Fruit fly (Drosophila melanogaster) whole organism, pupa: Measurements from ENCODE around the gene CREG.

Source experiments
- CG10348 ChIP-seq: fragments of 200-800 bp; sonication (Bioruptor generic); IDR thresholded peaks from 2 replicates; pipeline ENCODE4 v1.3.6; 2022; ENCODE audit warnings: missing biosample characterization, missing genetic modification characterization
- CG13204 ChIP-seq: fragments of 200-800 bp; sonication (Bioruptor generic); optimal IDR thresholded peaks from 2 replicates; lab custom pipeline; 2018; ENCODE audit warnings: missing biosample characterization, mild to moderate bottlenecking, missing genetic modification characterization, moderate library complexity
- CG14655 ChIP-seq: fragments of 200-800 bp; sonication (Bioruptor generic); optimal IDR thresholded peaks from 3 replicates; lab custom pipeline; 2017; ENCODE audit warnings: mild to moderate bottlenecking, missing biosample characterization, missing genetic modification reagents, missing genetic modification characterization
- CG15710 ChIP-seq: fragments of 200-800 bp; sonication (Bioruptor generic); optimal IDR thresholded peaks from 2 replicates; lab custom pipeline; 2018; ENCODE audit warnings: missing biosample characterization, mild to moderate bottlenecking, missing genetic modification characterization, moderate library complexity
- CG17806 ChIP-seq: fragments of 200-800 bp; sonication (Bioruptor generic); optimal IDR thresholded peaks from 2 replicates; lab custom pipeline; 2018; ENCODE audit warnings: missing biosample characterization, mild to moderate bottlenecking, missing genetic modification characterization, moderate library complexity
- CG32121 ChIP-seq: fragments of 200-800 bp; sonication (Bioruptor generic); IDR thresholded peaks from 2 replicates; pipeline ENCODE4 v1.3.6; 2022; ENCODE audit warnings: missing biosample characterization, missing genetic modification characterization
- CG4496 ChIP-seq: fragments of 200-800 bp; sonication (Bioruptor generic); IDR thresholded peaks from 3 replicates; pipeline ENCODE4 v1.3.6; 2022; ENCODE audit warnings: missing biosample characterization, missing genetic modification characterization
- CG8159 ChIP-seq: fragments of 200-800 bp; sonication (Bioruptor generic); optimal IDR thresholded peaks from 3 replicates; lab custom pipeline; 2018; ENCODE audit warnings: missing biosample characterization, mild to moderate bottlenecking, missing genetic modification characterization, moderate library complexity
- CG8301 ChIP-seq: fragments of 200-800 bp; sonication (Bioruptor generic); optimal IDR thresholded peaks from 2 replicates; lab custom pipeline; 2018; ENCODE audit warnings: missing biosample characterization, mild to moderate bottlenecking, missing genetic modification characterization
- D1 ChIP-seq: fragments of 200-800 bp; sonication (Bioruptor generic); optimal IDR thresholded peaks from 2 replicates; lab custom pipeline; 2018; ENCODE audit warnings: missing biosample characterization, mild to moderate bottlenecking, missing genetic modification characterization, moderate library complexity
- EcR ChIP-seq: fragments of 200-800 bp; sonication (Bioruptor generic); optimal IDR thresholded peaks from 3 replicates; lab custom pipeline; 2019; ENCODE audit warnings: missing biosample characterization, missing genetic modification characterization, mild to moderate bottlenecking, moderate library complexity, missing genetic modification reagents
- Pif1A ChIP-seq: fragments of 200-800 bp; sonication (Bioruptor generic); optimal IDR thresholded peaks from 3 replicates; lab custom pipeline; 2016; ENCODE audit warnings: missing biosample characterization, missing genetic modification characterization
- fd96Ca ChIP-seq: fragments of 200-800 bp; sonication (Bioruptor generic); IDR thresholded peaks from 3 replicates; pipeline ENCODE4 v1.3.6; 2022; ENCODE audit warnings: missing biosample characterization, missing genetic modification characterization
- gl ChIP-seq: fragments of 200-800 bp; sonication (Bioruptor generic); optimal IDR thresholded peaks from 2 replicates; lab custom pipeline; 2018; ENCODE audit warnings: missing biosample characterization, mild to moderate bottlenecking, missing genetic modification characterization

DNA sequence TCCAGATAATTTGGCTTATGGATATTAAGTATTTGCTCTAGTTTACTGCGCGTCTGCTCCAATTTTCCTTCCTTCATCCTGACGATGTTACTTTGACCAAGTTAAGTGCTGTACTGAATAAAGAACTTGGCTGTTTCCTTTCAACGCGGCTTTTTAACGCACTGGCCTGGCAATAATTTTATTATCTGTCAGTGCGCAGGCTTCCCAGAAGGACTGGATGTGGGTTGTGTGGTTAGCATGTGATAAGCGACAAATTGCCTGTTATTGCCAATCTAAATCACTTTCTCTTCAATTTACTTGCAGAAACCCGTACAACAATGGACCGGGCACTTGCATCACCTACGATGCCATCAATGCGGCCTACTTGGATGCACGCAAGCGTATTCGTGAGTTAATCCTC, 46.2 kb upstream of the CREG start, which contains the start of gene CG14331:
- no peak for TF ChIP-seq EcR (GFP tag; lab: Kevin White, UChicago)
- no peak for TF ChIP-seq gl (tag; lab: Kevin White, UChicago)
- TF ChIP-seq CG17806, result no peak
- TF ChIP-seq CG10348 (GFP tag; lab: Robert Waterston, UW), result no peak
- no peak for TF ChIP-seq CG8159 (tag; lab: Kevin White, UChicago)
- no peak for TF ChIP-seq CG14655 (GFP tag; lab: Kevin White, UChicago)
- TF ChIP-seq CG32121 (GFP tag; lab: Robert Waterston, UW), result no peak
- TF ChIP-seq CG8301 (tag; lab: Kevin White, UChicago), result no peak
- no peak for TF ChIP-seq D1 (tag; lab: Kevin White, UChicago)
- TF ChIP-seq CG15710 (tag; lab: Kevin White, UChicago), result no peak
- TF ChIP-seq CG4496, result no peak
- TF ChIP-seq Pif1A, result no peak
- no peak for TF ChIP-seq fd96Ca (GFP tag; lab: Robert Waterston, UW)
- no peak for TF ChIP-seq CG13204 (GFP tag; lab: Kevin White, UChicago)
